In the genomic region with DNA sequence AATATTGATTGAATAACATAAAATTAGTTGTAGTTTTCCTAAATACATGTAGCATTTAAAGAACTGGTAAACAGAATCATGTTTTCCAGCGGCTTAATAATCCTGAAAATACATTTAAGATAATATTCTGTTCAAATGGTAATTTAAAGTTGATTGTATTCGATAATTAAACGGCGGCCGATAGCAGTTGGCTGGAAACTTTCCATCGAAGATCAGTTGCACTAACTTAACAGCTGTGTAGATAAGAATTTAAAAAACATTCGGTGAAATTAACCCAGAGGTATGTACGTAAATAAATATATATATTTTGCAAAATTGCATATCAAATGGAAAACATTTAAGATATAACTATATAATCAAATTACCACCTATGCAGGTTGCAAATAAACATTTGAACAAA, we compare ENCODE assay signal across 1 fruit fly cellular context.
TF ChIP-seq lines count a peak whose summit lies in the region.

A gene (plus strand): TSS at position 212 of the 400 bp plus-strand sequence.

TF ChIP-seq in whole organism, embryonic, 481 proteins besides CTCF, POLR2A, EP300 and RAD21 (continued from another document):
- TF ChIP-seq MBD-R2 (GFP tag; IDR thresholded peaks at IDR 0.05; lab: Robert Waterston, UW) (0 out of 2 replicates have a peak, but pooled peaks have one; percentile 8), Dref (GFP tag; IDR thresholded peaks at IDR 0.05; lab: Robert Waterston, UW) (peak; percentile 66), nerfin-1 (tag; optimal IDR thresholded peaks at IDR 0.05; lab: Kevin White, UChicago) (no peak), nerfin-2 (GFP tag; IDR thresholded peaks at IDR 0.05; lab: Robert Waterston, UW; ENCODE audit: partially characterized antibody) (peak; percentile 41; the same call in 1 of the 2 replicates), HLH4C (GFP tag; IDR thresholded peaks at IDR 0.05; lab: Robert Waterston, UW; ENCODE audit: partially characterized antibody) (peak; percentile 23; the same call in 1 of the 3 replicates), CG2116 (GFP tag; optimal IDR thresholded peaks at IDR 0.05; lab: Kevin White, UChicago) (peak; percentile 3), CG34224 (GFP tag; IDR thresholded peaks at IDR 0.05; lab: Robert Waterston, UW; ENCODE audit: partially characterized antibody) (0 out of 3 replicates have a peak, but pooled peaks have one; percentile 28), CG4730 (GFP tag; IDR thresholded peaks at IDR 0.05; lab: Robert Waterston, UW) (no peak), sr (GFP tag; IDR thresholded peaks at IDR 0.05; lab: Robert Waterston, UW) (no peak), Six4 (GFP tag; optimal IDR thresholded peaks at IDR 0.05; lab: Kevin White, UChicago) (no peak), CG17359 (tag; optimal IDR thresholded peaks at IDR 0.05; lab: Kevin White, UChicago) (no peak), CG32772 (GFP tag; IDR thresholded peaks at IDR 0.05; lab: Robert Waterston, UW) (no peak), exex (tag; optimal IDR thresholded peaks at IDR 0.05; lab: Kevin White, UChicago) (peak; percentile 22), CG13123 (GFP tag; optimal IDR thresholded peaks at IDR 0.05; lab: Kevin White, UChicago) (no peak), ranshi (GFP tag; IDR thresholded peaks at IDR 0.05; lab: Robert Waterston, UW) (no peak), CG5180 (GFP tag; optimal IDR thresholded peaks at IDR 0.05; lab: Kevin White, UChicago) (no peak), CG3065 (GFP tag; optimal IDR thresholded peaks at IDR 0.05; lab: Kevin White, UChicago) (no peak), Gug (GFP tag; IDR thresholded peaks at IDR 0.05; lab: Robert Waterston, UW) (no peak), zen (tag; optimal IDR thresholded peaks at IDR 0.05; lab: Kevin White, UChicago) (no peak), tna (GFP tag; IDR thresholded peaks at IDR 0.05; lab: Robert Waterston, UW; ENCODE audit: partially characterized antibody) (peak; percentile 16; the same call in 1 of the 2 replicates), CG10366 (GFP tag; IDR thresholded peaks at IDR 0.05; lab: Robert Waterston, UW) (no peak), yki (optimal IDR thresholded peaks at IDR 0.05; lab: Kevin White, UChicago) (no peak), crp (GFP tag; optimal IDR thresholded peaks at IDR 0.05; lab: Kevin White, UChicago) (peak in 1 of 2 experiments; percentile 71), CG11560 (tag; IDR thresholded peaks at IDR 0.05; lab: Robert Waterston, UW) (peak; percentile 92), CG14860 (GFP tag; IDR thresholded peaks at IDR 0.05; lab: Robert Waterston, UW; ENCODE audit: partially characterized antibody) (0 out of 3 replicates have a peak, but pooled peaks have one; percentile 12), CG13287 (GFP tag; IDR thresholded peaks at IDR 0.05; lab: Robert Waterston, UW; ENCODE audit: partially characterized antibody) (no peak), CG18599 (GFP tag; optimal IDR thresholded peaks at IDR 0.05; lab: Kevin White, UChicago) (no peak), Adf1 (GFP tag; IDR thresholded peaks at IDR 0.05; lab: Robert Waterston, UW) (no peak), HmgD (GFP tag; optimal IDR thresholded peaks at IDR 0.05; lab: Kevin White, UChicago) (no peak)
